Worm (Caenorhabditis elegans): ENCODE measurements around the gene mog-3.

ce11 chrIII:5280228-5280627 is 28.2 kb upstream of the mog-3 start:
- TF ChIP-seq blmp-1 (tag; optimal IDR thresholded peaks at IDR 0.05) (no peak), zip-8 (tag; optimal IDR thresholded peaks at IDR 0.05) (no peak)
